Fruit fly (Drosophila melanogaster): ENCODE data around the gene aurA.

aurA gene

dm6 chr3R:12010202-12010824 lies 47.4 kb downstream of the aurA start, which contains the start of the genes KLHL18 and GCC185:
TSS of gene KLHL18 (minus strand) at chr3R:12010434.
TSS of gene GCC185 (plus strand) at chr3R:12010772.
- TF ChIP-seq ey (GFP tag; optimal IDR thresholded peaks at IDR 0.05), result peak; percentile 78
- no peak for TF ChIP-seq Mio (GFP tag; optimal IDR thresholded peaks at IDR 0.05)
- TF ChIP-seq Hr83 (GFP tag; optimal IDR thresholded peaks at IDR 0.05; ENCODE audit: poor library complexity, severe bottlenecking), result no peak
- peak; percentile 84 for TF ChIP-seq h (GFP tag; optimal IDR thresholded peaks at IDR 0.05)
- peak; percentile 76 for TF ChIP-seq Sp1 (GFP tag; optimal IDR thresholded peaks at IDR 0.05)
- TF ChIP-seq psq (GFP tag; optimal IDR thresholded peaks at IDR 0.05), result peak; percentile 78
- no peak for TF ChIP-seq dl (GFP tag; optimal IDR thresholded peaks at IDR 0.05; ENCODE audit: insufficient read depth in 1 of 2, partially characterized antibody in 2 of 2)
- peak; percentile 84 for TF ChIP-seq dmrt93B (GFP tag; optimal IDR thresholded peaks at IDR 0.05)
- TF ChIP-seq CrebA (GFP tag; optimal IDR thresholded peaks at IDR 0.05; ENCODE audit: borderline replicate concordance), result no peak
- peak in 1 of 2 experiments; percentile 89 for TF ChIP-seq foxo (GFP tag; optimal IDR thresholded peaks at IDR 0.05)
- TF ChIP-seq N (GFP tag; optimal IDR thresholded peaks at IDR 0.05), result no peak
- no peak for TF ChIP-seq lola (GFP tag; optimal IDR thresholded peaks at IDR 0.05)
- no peak for TF ChIP-seq brk (GFP tag; optimal IDR thresholded peaks at IDR 0.05)
- TF ChIP-seq jim (GFP tag; optimal IDR thresholded peaks at IDR 0.05), result no peak
- TF ChIP-seq Myc (optimal IDR thresholded peaks at IDR 0.05), result peak; percentile 86
- no peak for TF ChIP-seq Dif (GFP tag; optimal IDR thresholded peaks at IDR 0.05; ENCODE audit: partially characterized antibody)
- TF ChIP-seq br (GFP tag; optimal IDR thresholded peaks at IDR 0.05), result peak; percentile 61
- peak; percentile 72 for TF ChIP-seq CG9705 (GFP tag; optimal IDR thresholded peaks at IDR 0.05)
- peak; percentile 91 for TF ChIP-seq HLH106 (tag; optimal IDR thresholded peaks at IDR 0.05)
- TF ChIP-seq Hnf4 (GFP tag; optimal IDR thresholded peaks at IDR 0.05), result no peak
- no peak for TF ChIP-seq Dfd (GFP tag; optimal IDR thresholded peaks at IDR 0.05)
- TF ChIP-seq rgr (GFP tag; optimal IDR thresholded peaks at IDR 0.05), result peak; percentile 85
- no peak for TF ChIP-seq Abd-B (GFP tag; optimal IDR thresholded peaks at IDR 0.05)
- no peak for TF ChIP-seq usp (GFP tag; optimal IDR thresholded peaks at IDR 0.05)
- TF ChIP-seq dsf (GFP tag; optimal IDR thresholded peaks at IDR 0.05; ENCODE audit: borderline replicate concordance), result peak; percentile 69
- TF ChIP-seq Rel (GFP tag; optimal IDR thresholded peaks at IDR 0.05), result no peak
- peak; percentile 10 for TF ChIP-seq Rel (tag; optimal IDR thresholded peaks at IDR 0.05)
- no peak for TF ChIP-seq Jra (GFP tag; optimal IDR thresholded peaks at IDR 0.05)
- peak; percentile 82 for TF ChIP-seq fru (GFP tag; optimal IDR thresholded peaks at IDR 0.05)
- TF ChIP-seq Hr78 (GFP tag; optimal IDR thresholded peaks at IDR 0.05), result no peak
- TF ChIP-seq sv (GFP tag; optimal IDR thresholded peaks at IDR 0.05), result peak; percentile 80
- TF ChIP-seq tai (GFP tag; optimal IDR thresholded peaks at IDR 0.05), result no peak
- TF ChIP-seq pan (optimal IDR thresholded peaks at IDR 0.05), result no peak
- TF ChIP-seq sage (GFP tag; optimal IDR thresholded peaks at IDR 0.05), result no peak
- TF ChIP-seq CG32264 (GFP tag; optimal IDR thresholded peaks at IDR 0.05), result no peak
- no peak for TF ChIP-seq Vsx2 (GFP tag; optimal IDR thresholded peaks at IDR 0.05; ENCODE audit: partially characterized antibody)
- TF ChIP-seq GATAd (GFP tag; optimal IDR thresholded peaks at IDR 0.05), result peak; percentile 54
- peak; percentile 78 for TF ChIP-seq OdsH (GFP tag; optimal IDR thresholded peaks at IDR 0.05)
- peak; percentile 93 for TF ChIP-seq woc (GFP tag; optimal IDR thresholded peaks at IDR 0.05)

Data from whole organism, wandering third instar larva.